Worm (Caenorhabditis elegans) whole organism, L4 larva: ENCODE results near the gene garr-1.
A peak's percentile ranks its signal among the peaks of the same experiment; 100 is the strongest.

ENCODE experiments used
- D1046.2 ChIP-seq: fragments of 200-800 bp; sonication (Bioruptor generic); IDR thresholded peaks from 2 replicates; pipeline ENCODE4 v1.3.6; 2022; ENCODE audit warnings: missing genetic modification characterization, missing compliant biosample characterization
- F26F4.8 ChIP-seq: fragments of 200-800 bp; sonication (Bioruptor generic); conservative IDR thresholded peaks from 2 replicates; pipeline ENCODE4 v1.3.6; 2022; ENCODE audit warnings: missing genetic modification characterization, missing compliant biosample characterization
- F37D6.2 ChIP-seq: sonication (generic microtip); optimal IDR thresholded peaks from 2 replicates; lab custom pipeline; 2016; ENCODE audit warnings: mild to moderate bottlenecking, missing genetic modification characterization, missing compliant biosample characterization
- F49E8.2 ChIP-seq: sonication (generic microtip); optimal IDR thresholded peaks from 2 replicates; lab custom pipeline; 2016; ENCODE audit warnings: missing compliant biosample characterization, mild to moderate bottlenecking, missing genetic modification characterization, borderline replicate concordance
- T20F7.1 ChIP-seq: fragments of 200-800 bp; sonication (Bioruptor generic); optimal IDR thresholded peaks from 2 replicates; lab custom pipeline; 2018; ENCODE audit warnings: mild to moderate bottlenecking, missing genetic modification characterization, missing compliant biosample characterization
- Y105C5A.15 ChIP-seq: fragments of 200-800 bp; sonication (Bioruptor generic); IDR thresholded peaks from 2 replicates; pipeline ENCODE4 v1.3.6; 2022; ENCODE audit warnings: missing genetic modification characterization, missing compliant biosample characterization
- aha-1 ChIP-seq: fragments of 150-350 bp; peaks from one replicate; lab custom pipeline; 2014; ENCODE audit warnings: missing biosample characterization, missing genetic modification characterization
- ceh-62 ChIP-seq: sonication (generic microtip); optimal IDR thresholded peaks from 2 replicates; lab custom pipeline; 2017; ENCODE audit warnings: missing biosample characterization, missing genetic modification characterization
- daf-12 ChIP-seq: fragments of 150-350 bp; optimal IDR thresholded peaks from 2 replicates; lab custom pipeline; 2014; ENCODE audit warnings: missing biosample characterization, missing genetic modification reagents, missing genetic modification characterization
- daf-16 ChIP-seq, 3 experiments: sonication (generic microtip); optimal IDR thresholded peaks; 2 replicates each; lab custom pipeline; 2016 to 2017; ENCODE audit warnings: missing genetic modification characterization in 3 of 3, missing genetic modification reagents in 3 of 3, mild to moderate bottlenecking in 2 of 3, missing compliant biosample characterization in 2 of 3, missing biosample characterization in 1 of 3, moderate library complexity in 1 of 3
- dmd-6 ChIP-seq: fragments of 200-800 bp; sonication (Bioruptor generic); IDR thresholded peaks from 2 replicates; pipeline ENCODE4 v1.3.6; 2022; ENCODE audit warnings: missing genetic modification reagents, missing genetic modification characterization, missing compliant biosample characterization
- duxl-1 ChIP-seq: sonication (generic microtip); optimal IDR thresholded peaks from 2 replicates; lab custom pipeline; 2016; ENCODE audit warnings: mild to moderate bottlenecking, missing genetic modification characterization, moderate library complexity, missing compliant biosample characterization; ENCODE audit not compliant: poor library complexity
- fkh-10 ChIP-seq: fragments of 150-350 bp; optimal IDR thresholded peaks from 2 replicates; lab custom pipeline; 2014; ENCODE audit warnings: missing biosample characterization, missing genetic modification reagents, missing genetic modification characterization
- fos-1 ChIP-seq: fragments of 150-350 bp; optimal IDR thresholded peaks from 2 replicates; lab custom pipeline; 2014; ENCODE audit warnings: missing biosample characterization, missing genetic modification characterization
- hlh-11 ChIP-seq: fragments of 200-800 bp; sonication (Bioruptor generic); optimal IDR thresholded peaks from 2 replicates; lab custom pipeline; 2018; ENCODE audit warnings: mild to moderate bottlenecking, missing genetic modification characterization, missing compliant biosample characterization
- hlh-30 ChIP-seq: sonication (generic microtip); optimal IDR thresholded peaks from 2 replicates; lab custom pipeline; 2017; ENCODE audit warnings: antibody characterized with exemption, mild to moderate bottlenecking, missing genetic modification characterization, missing compliant biosample characterization; ENCODE audit not compliant: insufficient read depth
- hmg-1.1 ChIP-seq: fragments of 200-800 bp; sonication (Bioruptor generic); IDR thresholded peaks from 2 replicates; pipeline ENCODE4 v1.3.6; 2022; ENCODE audit warnings: missing genetic modification reagents, missing genetic modification characterization, missing compliant biosample characterization
- jun-1 ChIP-seq: fragments of 150-350 bp; optimal IDR thresholded peaks from 2 replicates; lab custom pipeline; 2014; ENCODE audit warnings: missing biosample characterization, missing genetic modification reagents, missing genetic modification characterization
- lim-7 ChIP-seq: fragments of 200-800 bp; sonication (Bioruptor generic); IDR thresholded peaks from 2 replicates; pipeline ENCODE4 v1.3.6; 2022; ENCODE audit warnings: missing genetic modification characterization, missing compliant biosample characterization
- lin-29 ChIP-seq: fragments of 200-800 bp; sonication (Bioruptor generic); IDR thresholded peaks from 2 replicates; pipeline ENCODE4 v1.3.6; 2022; ENCODE audit warnings: missing genetic modification reagents, missing genetic modification characterization, missing compliant biosample characterization
- lin-38 ChIP-seq: fragments of 200-800 bp; sonication (Bioruptor generic); IDR thresholded peaks from 2 replicates; pipeline ENCODE4 v1.3.6; 2022; ENCODE audit warnings: missing genetic modification reagents, missing genetic modification characterization, missing compliant biosample characterization
- lsy-2 ChIP-seq, 2 experiments: fragments of 150-350 bp in 1 of 2; sonication (generic microtip) in 1 of 2; optimal IDR thresholded peaks; 2 replicates each; lab custom pipeline; 2014 to 2017; ENCODE audit warnings: missing biosample characterization in 2 of 2, missing genetic modification characterization in 2 of 2
- madf-9 ChIP-seq: fragments of 200-800 bp; sonication (Bioruptor generic); conservative IDR thresholded peaks from 2 replicates; pipeline ENCODE4 v1.3.6; 2022; ENCODE audit warnings: missing genetic modification reagents, missing genetic modification characterization, missing compliant biosample characterization
- mdl-1 ChIP-seq, 2 experiments: fragments of 150-350 bp in 1 of 2; sonication (generic microtip) in 1 of 2; optimal IDR thresholded peaks; 2 replicates each; lab custom pipeline; 2014 to 2017; ENCODE audit warnings: missing biosample characterization in 2 of 2, missing genetic modification characterization in 2 of 2
- mep-1 ChIP-seq: fragments of 150-350 bp; sonication (generic microtip); optimal IDR thresholded peaks from 3 replicates; lab custom pipeline; 2014; ENCODE audit warnings: missing biosample characterization, missing genetic modification characterization
- mes-2 ChIP-seq: sonication (generic microtip); optimal IDR thresholded peaks from 2 replicates; lab custom pipeline; 2016; ENCODE audit warnings: missing genotype, mild to moderate bottlenecking, missing genetic modification characterization, missing compliant biosample characterization; ENCODE audit not compliant: poor library complexity, severe bottlenecking
- mxl-2 ChIP-seq: fragments of 200-800 bp; sonication (Bioruptor generic); conservative IDR thresholded peaks from 2 replicates; pipeline ENCODE4 v1.3.6; 2022; ENCODE audit warnings: missing genetic modification reagents, missing genetic modification characterization, missing compliant biosample characterization
- mxl-3 ChIP-seq: fragments of 200-800 bp; sonication (Bioruptor generic); optimal IDR thresholded peaks from 2 replicates; lab custom pipeline; 2018; ENCODE audit warnings: mild to moderate bottlenecking, missing genetic modification characterization, missing compliant biosample characterization
- nhr-10 ChIP-seq: fragments of 150-350 bp; optimal IDR thresholded peaks from 2 replicates; lab custom pipeline; 2014; ENCODE audit warnings: missing biosample characterization, missing genetic modification characterization
- nhr-102 ChIP-seq: sonication (generic microtip); optimal IDR thresholded peaks from 2 replicates; lab custom pipeline; 2016; ENCODE audit warnings: mild to moderate bottlenecking, missing genetic modification characterization, moderate library complexity, missing compliant biosample characterization
- nhr-11 ChIP-seq: fragments of 150-350 bp; optimal IDR thresholded peaks from 2 replicates; lab custom pipeline; 2014; ENCODE audit warnings: missing biosample characterization, missing genetic modification characterization
- nhr-111 ChIP-seq: fragments of 200-800 bp; sonication (Bioruptor generic); optimal IDR thresholded peaks from 2 replicates; lab custom pipeline; 2018; ENCODE audit warnings: mild to moderate bottlenecking, missing genetic modification characterization, missing compliant biosample characterization
- nhr-28 ChIP-seq: fragments of 150-350 bp; optimal IDR thresholded peaks from 2 replicates; lab custom pipeline; 2014; ENCODE audit warnings: missing biosample characterization, missing genetic modification characterization
- nhr-41 ChIP-seq: fragments of 200-800 bp; sonication (Bioruptor generic); IDR thresholded peaks from 2 replicates; pipeline ENCODE4 v1.3.6; 2022; ENCODE audit warnings: missing genetic modification reagents, missing genetic modification characterization, missing compliant biosample characterization
- nhr-48 ChIP-seq: sonication (generic microtip); optimal IDR thresholded peaks from 2 replicates; lab custom pipeline; 2016; ENCODE audit warnings: mild to moderate bottlenecking, missing genetic modification characterization, missing compliant biosample characterization
- nhr-6 ChIP-seq: fragments of 150-350 bp; optimal IDR thresholded peaks from 2 replicates; lab custom pipeline; 2014; ENCODE audit warnings: missing biosample characterization, missing genetic modification characterization
- nhr-77 ChIP-seq: fragments of 150-350 bp; optimal IDR thresholded peaks from 2 replicates; lab custom pipeline; 2014; ENCODE audit warnings: missing biosample characterization, missing genetic modification characterization
- pha-4 ChIP-seq, 2 experiments: fragments of 150-350 bp in 1 of 2; fragments of 200-800 bp in 1 of 2; sonication (Bioruptor generic) in 1 of 2; IDR thresholded peaks in 1 of 2; optimal IDR thresholded peaks in 1 of 2; 2 replicates each; pipeline versions ENCODE4 v1.3.6 to Lab custom; 2014 to 2022; ENCODE audit warnings: missing genetic modification characterization in 2 of 2, missing genetic modification reagents in 2 of 2, missing biosample characterization in 1 of 2, missing compliant biosample characterization in 1 of 2
- pqm-1 ChIP-seq: sonication (generic microtip); optimal IDR thresholded peaks from 2 replicates; lab custom pipeline; 2017; ENCODE audit warnings: missing biosample characterization, missing genetic modification characterization
- rbr-2 ChIP-seq: sonication (generic microtip); optimal IDR thresholded peaks from 2 replicates; lab custom pipeline; 2016; ENCODE audit warnings: missing genotype, missing genetic modification characterization, missing compliant biosample characterization
- set-16 ChIP-seq: fragments of 200-800 bp; sonication (Bioruptor generic); IDR thresholded peaks from 2 replicates; pipeline ENCODE4 v1.3.6; 2022; ENCODE audit warnings: missing genetic modification reagents, missing genetic modification characterization, missing compliant biosample characterization
- snpc-4 ChIP-seq: fragments of 150-350 bp; optimal IDR thresholded peaks from 2 replicates; lab custom pipeline; 2014; ENCODE audit warnings: missing biosample characterization, missing genetic modification characterization
- unc-130 ChIP-seq: sonication (generic microtip); optimal IDR thresholded peaks from 2 replicates; lab custom pipeline; 2016; ENCODE audit warnings: missing genetic modification reagents, missing genetic modification characterization, missing compliant biosample characterization
- unc-62 ChIP-seq, 3 experiments: fragments of 150-350 bp in 1 of 3; sonication (generic microtip); optimal IDR thresholded peaks in 2 of 3; peaks in 1 of 3; 1 replicate in 1 of 3; 2 replicates in 2 of 3; lab custom pipeline; 2014 to 2017; ENCODE audit warnings: missing biosample characterization in 3 of 3, missing genetic modification characterization in 3 of 3, missing genetic modification reagents in 3 of 3, missing genotype in 1 of 3
- zfp-3 ChIP-seq: fragments of 200-800 bp; sonication (Bioruptor generic); conservative IDR thresholded peaks from 2 replicates; pipeline ENCODE4 v1.3.6; 2022; ENCODE audit warnings: missing genetic modification reagents, missing genetic modification characterization, missing compliant biosample characterization
- zip-11 ChIP-seq: fragments of 200-800 bp; sonication (Bioruptor generic); IDR thresholded peaks from 2 replicates; pipeline ENCODE4 v1.3.6; 2022; ENCODE audit warnings: missing genetic modification characterization, missing compliant biosample characterization
- ztf-11 ChIP-seq: fragments of 150-350 bp; optimal IDR thresholded peaks from 2 replicates; lab custom pipeline; 2014; ENCODE audit warnings: missing biosample characterization, missing genetic modification characterization
- ztf-7 ChIP-seq: fragments of 150-350 bp; optimal IDR thresholded peaks from 2 replicates; lab custom pipeline; 2014; ENCODE audit warnings: missing biosample characterization, missing genetic modification characterization

garr-1 gene

ce11 chrIV:409935-410334, 16.0 kb upstream of the garr-1 start, which contains the start of gene kgb-1:
Gene kgb-1 (minus strand): TSS chrIV:410035.
- TF ChIP-seq Y105C5A.15 (no peak), unc-62 (GFP tag; optimal IDR thresholded peaks at IDR 0.05 in 1 of 2; lab: Kevin White, UChicago) (peak in 1 of 2 experiments; percentile 36), unc-62 (tag; optimal IDR thresholded peaks at IDR 0.05; lab: Kevin White, UChicago) (no peak)

ce11 chrIV:410420-410891, 15.5 kb upstream of the garr-1 start, which contains the start of gene T07A9.12:
Gene T07A9.12 (plus strand): TSS chrIV:410867.
- TF ChIP-seq nhr-6 (tag; lab: Kevin White, UChicago) = peak; percentile 66
- peak; percentile 63 for TF ChIP-seq ztf-7 (tag; lab: Kevin White, UChicago)
- TF ChIP-seq nhr-48 = peak; percentile 43
- no peak for TF ChIP-seq set-16 (GFP tag; lab: Robert Waterston, UW)
- no peak for TF ChIP-seq D1046.2 (GFP tag; lab: Robert Waterston, UW)
- TF ChIP-seq mxl-2 (GFP tag; lab: Robert Waterston, UW) = no peak
- no peak for TF ChIP-seq mxl-3 (GFP tag; lab: Kevin White, UChicago)
- no peak for TF ChIP-seq daf-12
- TF ChIP-seq nhr-10 (tag; lab: Kevin White, UChicago) = no peak
- TF ChIP-seq unc-130 (GFP tag; lab: Kevin White, UChicago) = peak; percentile 3
- no peak for TF ChIP-seq snpc-4 (tag; lab: Kevin White, UChicago)
- TF ChIP-seq F26F4.8 (GFP tag; lab: Robert Waterston, UW) = no peak
- no peak for TF ChIP-seq zfp-3 (GFP tag; lab: Robert Waterston, UW)
- no peak for TF ChIP-seq daf-16 (GFP tag; optimal IDR thresholded peaks at IDR 0.05; lab: Kevin White, UChicago)
- TF ChIP-seq daf-16 (tag; optimal IDR thresholded peaks at IDR 0.05; lab: Kevin White, UChicago) = peak; percentile 42
- TF ChIP-seq T20F7.1 (GFP tag; lab: Kevin White, UChicago) = peak; percentile 47
- no peak for TF ChIP-seq madf-9 (GFP tag; lab: Robert Waterston, UW)
- TF ChIP-seq nhr-28 (tag; lab: Kevin White, UChicago) = peak; percentile 79
- peak; percentile 58 for TF ChIP-seq fkh-10 (GFP tag; lab: Kevin White, UChicago)
- no peak for TF ChIP-seq nhr-41 (GFP tag; lab: Robert Waterston, UW)
- TF ChIP-seq lin-29 = no peak
- no peak for TF ChIP-seq F49E8.2 (tag; lab: Kevin White, UChicago)
- peak; percentile 39; the same call in 1 of the 2 replicates for TF ChIP-seq pha-4 (GFP tag; IDR thresholded peaks at IDR 0.05; lab: Robert Waterston, UW)
- TF ChIP-seq pha-4 (tag; optimal IDR thresholded peaks at IDR 0.05; lab: Kevin White, UChicago) = peak; percentile 18
- peak; percentile 47 for TF ChIP-seq hlh-30 (tag; lab: Kevin White, UChicago)
- peak; percentile 37 to 79 for TF ChIP-seq lsy-2 (tag; optimal IDR thresholded peaks at IDR 0.05; lab: Kevin White, UChicago)
- TF ChIP-seq lim-7 (GFP tag; lab: Robert Waterston, UW) = no peak
- TF ChIP-seq lin-38 (GFP tag; lab: Robert Waterston, UW) = peak; percentile 57
- no peak for TF ChIP-seq zip-11 (GFP tag; lab: Robert Waterston, UW)
- peak; percentile 73 for TF ChIP-seq nhr-11 (tag; lab: Kevin White, UChicago)
- TF ChIP-seq nhr-77 (tag; lab: Kevin White, UChicago) = peak; percentile 28
- no peak for TF ChIP-seq fos-1
- peak; percentile 83 for TF ChIP-seq mep-1 (tag; lab: Kevin White, UChicago)
- TF ChIP-seq hmg-1.1 (GFP tag; lab: Robert Waterston, UW) = peak; percentile 85
- peak; percentile 59 for TF ChIP-seq dmd-6 (GFP tag; lab: Robert Waterston, UW)
- no peak for TF ChIP-seq nhr-111 (GFP tag; lab: Kevin White, UChicago)
- no peak for TF ChIP-seq ceh-62 (tag; lab: Kevin White, UChicago)
- peak; percentile 67 for TF ChIP-seq rbr-2
- TF ChIP-seq ztf-11 (tag; lab: Kevin White, UChicago) = no peak
- TF ChIP-seq hlh-11 (tag; lab: Kevin White, UChicago) = peak; percentile 80
- peak; percentile 4 for TF ChIP-seq nhr-102
- TF ChIP-seq mes-2 (tag; lab: Kevin White, UChicago) = peak; percentile 87
- peak; percentile 42 for TF ChIP-seq pqm-1 (tag; lab: Kevin White, UChicago)
- peak; percentile 55 for TF ChIP-seq duxl-1 (tag; lab: Kevin White, UChicago)
- TF ChIP-seq jun-1 (tag; lab: Kevin White, UChicago) = no peak
- peak; percentile 12 for TF ChIP-seq F37D6.2
- no peak for TF ChIP-seq aha-1 (tag; lab: Kevin White, UChicago)
- peak; percentile 38 to 48 for TF ChIP-seq mdl-1 (tag; optimal IDR thresholded peaks at IDR 0.05; lab: Kevin White, UChicago)
